Worm (Caenorhabditis elegans) whole organism, mixed stage, embryonic: ENCODE measurements around the gene F32D8.13.

Experiments
- M03D4.4 ChIP-seq: sonication (generic microtip); optimal IDR thresholded peaks from 2 replicates; lab custom pipeline; 2017; ENCODE audit warnings: mild to moderate bottlenecking, missing genetic modification characterization, missing compliant biosample characterization
- bed-3 ChIP-seq: fragments of 200-800 bp; sonication (Bioruptor generic); optimal IDR thresholded peaks from 3 replicates; lab custom pipeline; 2018; ENCODE audit warnings: mild to moderate bottlenecking, missing genetic modification characterization, moderate library complexity, missing compliant biosample characterization
- blmp-1 ChIP-seq: fragments of 150-350 bp; optimal IDR thresholded peaks from 2 replicates; lab custom pipeline; 2014; ENCODE audit warnings: missing biosample characterization, missing genetic modification characterization
- ceh-39 ChIP-seq: fragments of 150-350 bp; optimal IDR thresholded peaks from 2 replicates; lab custom pipeline; 2014; ENCODE audit warnings: missing biosample characterization, missing genetic modification characterization
- ceh-43 ChIP-seq: fragments of 200-800 bp; sonication (Bioruptor generic); optimal IDR thresholded peaks from 2 replicates; lab custom pipeline; 2018; ENCODE audit warnings: mild to moderate bottlenecking, missing genetic modification characterization, moderate library complexity, missing compliant biosample characterization
- ceh-83 ChIP-seq: fragments of 200-800 bp; sonication (Bioruptor generic); optimal IDR thresholded peaks from 2 replicates; lab custom pipeline; 2018; ENCODE audit warnings: mild to moderate bottlenecking, missing genetic modification characterization, missing compliant biosample characterization
- ces-1 ChIP-seq: fragments of 150-350 bp; optimal IDR thresholded peaks from 2 replicates; lab custom pipeline; 2014; ENCODE audit warnings: missing biosample characterization, missing genetic modification reagents, missing genetic modification characterization
- cnd-1 ChIP-seq: fragments of 200-800 bp; sonication (Bioruptor generic); optimal IDR thresholded peaks from 2 replicates; lab custom pipeline; 2018; ENCODE audit warnings: mild to moderate bottlenecking, missing genetic modification characterization, missing compliant biosample characterization
- drap-1 ChIP-seq: fragments of 200-800 bp; sonication (Bioruptor generic); optimal IDR thresholded peaks from 3 replicates; lab custom pipeline; 2018; ENCODE audit warnings: mild to moderate bottlenecking, missing genetic modification characterization, missing compliant biosample characterization
- elt-1 ChIP-seq: sonication (generic microtip); optimal IDR thresholded peaks from 2 replicates; lab custom pipeline; 2017; ENCODE audit warnings: missing genetic modification characterization, mild to moderate bottlenecking, missing compliant biosample characterization, antibody characterized with exemption, moderate library complexity, borderline replicate concordance; ENCODE audit not compliant: insufficient read depth
- elt-3 ChIP-seq: fragments of 150-350 bp; optimal IDR thresholded peaks from 2 replicates; lab custom pipeline; 2014; ENCODE audit warnings: missing biosample characterization, missing genetic modification characterization
- flh-1 ChIP-seq: fragments of 200-800 bp; sonication (Bioruptor generic); optimal IDR thresholded peaks from 2 replicates; lab custom pipeline; 2018; ENCODE audit warnings: mild to moderate bottlenecking, missing genetic modification characterization, moderate library complexity, missing compliant biosample characterization
- ham-2 ChIP-seq: fragments of 200-800 bp; sonication (Bioruptor generic); optimal IDR thresholded peaks from 2 replicates; lab custom pipeline; 2018; ENCODE audit warnings: mild to moderate bottlenecking, missing genetic modification characterization, missing compliant biosample characterization
- hlh-1 ChIP-seq: fragments of 150-350 bp; optimal IDR thresholded peaks from 2 replicates; lab custom pipeline; 2014; ENCODE audit warnings: missing biosample characterization, missing genetic modification reagents, missing genetic modification characterization
- lin-13 ChIP-seq: fragments of 150-350 bp; optimal IDR thresholded peaks from 2 replicates; lab custom pipeline; 2014; ENCODE audit warnings: missing biosample characterization, missing genetic modification characterization
- lin-32 ChIP-seq: fragments of 200-800 bp; sonication (Bioruptor generic); optimal IDR thresholded peaks from 2 replicates; lab custom pipeline; 2018; ENCODE audit warnings: mild to moderate bottlenecking, missing genetic modification characterization, missing compliant biosample characterization
- lsy-2 ChIP-seq: fragments of 150-350 bp; optimal IDR thresholded peaks from 2 replicates; lab custom pipeline; 2014; ENCODE audit warnings: missing biosample characterization, missing genetic modification characterization
- mab-5 ChIP-seq: fragments of 150-350 bp; optimal IDR thresholded peaks from 2 replicates; lab custom pipeline; 2014; ENCODE audit warnings: missing biosample characterization, missing genetic modification characterization
- mep-1 ChIP-seq: fragments of 150-350 bp; optimal IDR thresholded peaks from 2 replicates; lab custom pipeline; 2017; ENCODE audit warnings: missing biosample characterization, missing genetic modification reagents, missing genetic modification characterization, inconsistent platforms
- mls-2 ChIP-seq: sonication (generic microtip); optimal IDR thresholded peaks from 2 replicates; lab custom pipeline; 2016; ENCODE audit warnings: mild to moderate bottlenecking, missing genetic modification characterization, moderate library complexity, missing compliant biosample characterization
- nhr-12 ChIP-seq: fragments of 150-350 bp; optimal IDR thresholded peaks from 2 replicates; lab custom pipeline; 2014; ENCODE audit warnings: missing biosample characterization, missing genetic modification characterization
- nhr-2 ChIP-seq: fragments of 150-350 bp; optimal IDR thresholded peaks from 2 replicates; lab custom pipeline; 2014; ENCODE audit warnings: missing biosample characterization, missing genetic modification characterization
- nhr-237 ChIP-seq: fragments of 150-350 bp; optimal IDR thresholded peaks from 2 replicates; lab custom pipeline; 2014; ENCODE audit warnings: missing biosample characterization, missing genetic modification characterization
- nhr-28 ChIP-seq: fragments of 150-350 bp; optimal IDR thresholded peaks from 2 replicates; lab custom pipeline; 2014; ENCODE audit warnings: missing biosample characterization, missing genetic modification characterization
- nhr-76 ChIP-seq: sonication (generic microtip); optimal IDR thresholded peaks from 2 replicates; lab custom pipeline; 2017; ENCODE audit warnings: missing biosample characterization, missing genetic modification characterization
- pha-4 ChIP-seq: fragments of 150-350 bp; optimal IDR thresholded peaks from 2 replicates; lab custom pipeline; 2018; ENCODE audit warnings: missing biosample characterization, missing genetic modification reagents, missing genetic modification characterization
- sem-2 ChIP-seq: fragments of 200-800 bp; sonication (Bioruptor generic); optimal IDR thresholded peaks from 2 replicates; lab custom pipeline; 2018; ENCODE audit warnings: mild to moderate bottlenecking, missing genetic modification characterization, missing compliant biosample characterization
- snpc-4 ChIP-seq: fragments of 150-350 bp; optimal IDR thresholded peaks from 2 replicates; lab custom pipeline; 2014; ENCODE audit warnings: missing biosample characterization, missing genetic modification characterization
- sptf-1 ChIP-seq: sonication (generic microtip); optimal IDR thresholded peaks from 2 replicates; lab custom pipeline; 2017; ENCODE audit warnings: mild to moderate bottlenecking, missing genetic modification characterization, moderate library complexity, missing compliant biosample characterization
- tbx-8 ChIP-seq: fragments of 200-800 bp; sonication (Bioruptor generic); optimal IDR thresholded peaks from 2 replicates; lab custom pipeline; 2018; ENCODE audit warnings: mild to moderate bottlenecking, missing genetic modification characterization, moderate library complexity, missing compliant biosample characterization
- unc-120 ChIP-seq: sonication (generic microtip); optimal IDR thresholded peaks from 2 replicates; lab custom pipeline; 2017; ENCODE audit warnings: missing genetic modification characterization, missing compliant biosample characterization; ENCODE audit not compliant: poor library complexity, severe bottlenecking
- unc-39 ChIP-seq: fragments of 150-350 bp; optimal IDR thresholded peaks from 2 replicates; lab custom pipeline; 2014; ENCODE audit warnings: missing biosample characterization, missing genetic modification characterization
- unc-62 ChIP-seq: fragments of 150-350 bp; optimal IDR thresholded peaks from 2 replicates; lab custom pipeline; 2014; ENCODE audit warnings: missing biosample characterization, missing genetic modification reagents, missing genetic modification characterization
- zip-8 ChIP-seq: fragments of 150-350 bp; optimal IDR thresholded peaks from 2 replicates; lab custom pipeline; 2014; ENCODE audit warnings: missing biosample characterization, missing genetic modification characterization
- ztf-11 ChIP-seq: fragments of 150-350 bp; optimal IDR thresholded peaks from 2 replicates; lab custom pipeline; 2014; ENCODE audit warnings: missing biosample characterization, missing genetic modification characterization

The F32D8.13 gene

DNA sequence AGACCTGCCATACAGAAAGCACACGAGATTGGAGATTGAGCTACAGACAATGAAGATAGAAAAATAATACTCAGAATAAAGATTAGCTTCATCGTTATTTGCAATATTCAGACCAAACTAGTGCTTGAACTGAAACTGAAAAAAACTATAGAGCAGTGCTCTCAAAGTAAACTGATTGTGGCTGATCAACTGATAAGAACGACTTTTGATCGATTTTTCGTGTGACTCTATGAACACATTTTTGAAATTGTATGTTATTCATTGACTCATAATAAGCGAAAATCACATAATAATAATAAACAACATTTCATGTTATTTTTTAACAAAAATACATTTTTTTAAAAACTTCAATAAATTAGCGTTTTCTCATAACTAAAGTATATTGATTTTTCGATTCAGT, 4.8 kb upstream of the F32D8.13 start, which contains the start of gene spp-16:
Gene spp-16, minus strand, starts transcription at position 179 of the 400 bp plus-strand sequence.
- TF ChIP-seq nhr-12 (tag; lab: Kevin White, UChicago) (no peak), pha-4 (tag; lab: Kevin White, UChicago) (no peak), ztf-11 (tag; lab: Kevin White, UChicago) (no peak), ceh-39 (tag; lab: Kevin White, UChicago) (no peak), mab-5 (tag; lab: Kevin White, UChicago) (no peak), lsy-2 (tag; lab: Kevin White, UChicago) (no peak), nhr-76 (tag; lab: Kevin White, UChicago) (no peak), unc-62 (no peak), M03D4.4 (tag; lab: Kevin White, UChicago) (no peak), hlh-1 (tag; lab: Kevin White, UChicago) (no peak), unc-120 (tag; lab: Kevin White, UChicago) (no peak), nhr-28 (tag; lab: Kevin White, UChicago) (no peak), mls-2 (tag; lab: Kevin White, UChicago) (no peak)

DNA sequence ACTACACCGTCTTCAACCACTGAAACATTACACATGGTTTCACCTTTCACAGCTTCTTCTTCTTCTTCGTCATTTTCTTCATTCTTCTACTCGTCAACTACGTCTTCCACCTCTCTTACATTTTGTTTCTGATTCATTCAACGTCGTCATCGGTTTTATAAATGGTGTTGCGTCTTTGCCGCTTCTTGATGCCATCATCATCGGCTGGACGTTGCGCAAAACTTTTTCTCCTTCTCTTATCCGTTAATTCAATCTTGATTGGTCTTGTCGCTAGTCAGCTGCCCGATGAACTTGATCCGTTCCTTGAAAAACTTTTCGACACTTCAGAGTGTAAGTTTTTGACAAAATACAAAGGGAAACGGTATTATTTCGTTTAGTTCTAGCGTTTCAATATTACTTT, 2.3 kb upstream of the F32D8.13 start:
- no peak for TF ChIP-seq lin-32 (GFP tag; lab: Kevin White, UChicago)
- TF ChIP-seq cnd-1 (tag; lab: Kevin White, UChicago): no peak
- no peak for TF ChIP-seq nhr-2 (tag; lab: Kevin White, UChicago)
- TF ChIP-seq elt-1 (tag; lab: Kevin White, UChicago): peak; percentile 64
- TF ChIP-seq, all 35 proteins: peak for 1

DNA sequence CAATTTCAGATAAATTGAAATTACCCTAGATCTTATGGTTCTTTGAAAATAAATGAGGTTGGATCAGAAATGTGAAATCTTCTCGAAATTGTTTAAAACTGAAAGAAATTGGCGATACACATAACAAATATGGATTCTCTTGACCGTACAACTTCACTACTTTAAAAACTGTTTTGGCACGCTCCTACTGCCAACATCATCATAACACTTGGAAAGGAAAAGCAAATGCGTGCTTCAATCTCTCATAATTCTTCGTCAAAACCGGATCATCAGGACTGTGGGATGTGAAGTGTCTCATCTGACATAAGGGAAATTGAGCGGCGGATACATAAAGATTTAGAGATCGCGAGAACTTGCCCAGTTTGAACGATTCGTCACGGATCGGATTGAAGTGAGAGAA, 1.8 kb upstream of the F32D8.13 start, which contains the start of gene F32D8.7:
Gene F32D8.7, plus strand, starts transcription at position 329 of the 400 bp plus-strand sequence.
- TF ChIP-seq unc-62 (peak; percentile 15), zip-8 (no peak)

DNA sequence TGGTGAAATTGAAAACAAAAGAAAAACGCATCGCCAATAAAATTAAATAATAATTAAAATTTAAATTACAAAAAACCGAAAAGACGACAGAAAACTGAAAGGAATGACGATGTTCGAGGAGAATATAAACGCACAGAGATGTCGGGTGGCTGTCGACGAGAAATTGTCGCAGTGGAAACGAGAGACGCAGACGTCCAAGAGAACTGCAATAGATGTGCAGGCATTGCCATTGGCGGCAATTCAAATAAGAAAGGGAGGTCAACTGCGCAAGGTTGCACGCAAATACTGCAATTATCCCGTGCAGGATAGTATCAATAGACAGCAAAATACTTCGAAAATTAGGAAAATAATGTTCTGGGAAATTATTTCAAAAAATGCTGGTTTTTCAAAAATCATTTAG, 829 bp upstream of the F32D8.13 start:
- TF ChIP-seq lsy-2 (tag; lab: Kevin White, UChicago) (peak; percentile 92), mls-2 (tag; lab: Kevin White, UChicago) (peak; percentile 85), tbx-8 (GFP tag; lab: Kevin White, UChicago) (peak; percentile 50), snpc-4 (tag; lab: Kevin White, UChicago) (no peak), mep-1 (tag; lab: Kevin White, UChicago) (peak; percentile 99), blmp-1 (tag; lab: Kevin White, UChicago) (peak; percentile 33), sptf-1 (tag; lab: Kevin White, UChicago) (peak; percentile 92), unc-120 (tag; lab: Kevin White, UChicago) (peak; percentile 98), nhr-237 (tag; lab: Kevin White, UChicago) (peak; percentile 97), cnd-1 (tag; lab: Kevin White, UChicago) (peak; percentile 74), nhr-2 (tag; lab: Kevin White, UChicago) (peak; percentile 80), unc-39 (tag; lab: Kevin White, UChicago) (peak; percentile 42), pha-4 (tag; lab: Kevin White, UChicago) (peak; percentile 99), sem-2 (GFP tag; lab: Kevin White, UChicago) (no peak), unc-62 (peak; percentile 94), zip-8 (no peak), nhr-76 (tag; lab: Kevin White, UChicago) (no peak), ces-1 (GFP tag; lab: Kevin White, UChicago) (peak; percentile 84), ceh-43 (GFP tag; lab: Kevin White, UChicago) (peak; percentile 64), M03D4.4 (tag; lab: Kevin White, UChicago) (peak; percentile 73), ceh-39 (tag; lab: Kevin White, UChicago) (peak; percentile 99), drap-1 (GFP tag; lab: Kevin White, UChicago) (peak; percentile 88), elt-3 (peak; percentile 86), lin-13 (tag; lab: Kevin White, UChicago) (peak; percentile 97), mab-5 (tag; lab: Kevin White, UChicago) (no peak), nhr-28 (tag; lab: Kevin White, UChicago) (peak; percentile 14), lin-32 (GFP tag; lab: Kevin White, UChicago) (no peak), hlh-1 (tag; lab: Kevin White, UChicago) (peak; percentile 88), ceh-83 (GFP tag; lab: Kevin White, UChicago) (peak; percentile 70), ztf-11 (tag; lab: Kevin White, UChicago) (peak; percentile 60), flh-1 (GFP tag; lab: Kevin White, UChicago) (no peak), nhr-12 (tag; lab: Kevin White, UChicago) (peak; percentile 92), bed-3 (GFP tag; lab: Kevin White, UChicago) (peak; percentile 52), ham-2 (GFP tag; lab: Kevin White, UChicago) (peak; percentile 60), elt-1 (tag; lab: Kevin White, UChicago) (peak; percentile 34)
- TF ChIP-seq, all 35 proteins: peak for 28
